Fruit fly (Drosophila melanogaster) whole organism, embryonic: ENCODE measurements around the gene Ugt35A1.

ENCODE experiments used
- CG11085 ChIP-seq: fragments of 200-800 bp; sonication (Bioruptor generic); IDR thresholded peaks from 2 replicates; pipeline ENCODE4 v1.3.6; 2022; ENCODE audit warnings: missing biosample characterization, missing genetic modification characterization
- CG11093 ChIP-seq: fragments of 200-800 bp; sonication (Bioruptor generic); IDR thresholded peaks from 3 replicates; pipeline ENCODE4 v1.3.6; 2022; ENCODE audit warnings: missing biosample characterization, missing genetic modification characterization
- CG3281 ChIP-seq: fragments of 200-800 bp; sonication (Bioruptor generic); optimal IDR thresholded peaks from 3 replicates; lab custom pipeline; 2017; ENCODE audit warnings: missing biosample characterization, mild to moderate bottlenecking, missing genetic modification characterization
- Deaf1 ChIP-seq: fragments of 200-800 bp; optimal IDR thresholded peaks from 3 replicates; lab custom pipeline; 2019; ENCODE audit warnings: missing biosample characterization, mild to moderate bottlenecking, missing genetic modification characterization, moderate library complexity
- HmgZ ChIP-seq: fragments of 200-800 bp; sonication (Bioruptor generic); optimal IDR thresholded peaks from 2 replicates; lab custom pipeline; 2018; ENCODE audit warnings: missing biosample characterization, mild to moderate bottlenecking, missing genetic modification characterization
- grn ChIP-seq: fragments of 200-800 bp; sonication (Bioruptor generic); optimal IDR thresholded peaks from 3 replicates; lab custom pipeline; 2017; ENCODE audit warnings: missing biosample characterization, missing genetic modification characterization
- hbn ChIP-seq: fragments of 200-800 bp; sonication (Bioruptor generic); IDR thresholded peaks from 2 replicates; pipeline ENCODE4 v1.3.6; 2022; ENCODE audit warnings: missing biosample characterization, missing genetic modification characterization; ENCODE audit not compliant: partially characterized antibody
- sima ChIP-seq: fragments of 200-800 bp; sonication (Bioruptor generic); optimal IDR thresholded peaks from 2 replicates; lab custom pipeline; 2016; ENCODE audit warnings: missing biosample characterization, missing genetic modification characterization
- z ChIP-seq: fragments of 200-800 bp; sonication (Bioruptor generic); IDR thresholded peaks from 3 replicates; pipeline ENCODE4 v1.3.6; 2022; ENCODE audit warnings: missing biosample characterization, missing genetic modification characterization

Ugt35A1 gene

dm6 chr3R:11126383-11126782, 46.1 kb downstream of the Ugt35A1 start (continued):
- TF ChIP-seq hbn (GFP tag; lab: Robert Waterston, UW) (no peak), CG3281 (GFP tag; lab: Kevin White, UChicago) (peak; percentile 8), CG11093 (GFP tag; lab: Robert Waterston, UW) (no peak), z (no peak), HmgZ (peak; percentile 7), grn (peak; percentile 20), Deaf1 (tag; lab: Kevin White, UChicago) (no peak), sima (no peak), CG11085 (GFP tag; lab: Robert Waterston, UW) (no peak)
